Worm (Caenorhabditis elegans) whole organism, L3 larva: ENCODE measurements around the gene pph-6.
"Not testable (repeated sequence)": the region's sequence is repeated elsewhere in the genome, so short reads cannot be mapped to it uniquely, and the experiment has no call there.

Source experiments
- R02D3.7 ChIP-seq: fragments of 150-350 bp; optimal IDR thresholded peaks from 2 replicates; lab custom pipeline; 2014; ENCODE audit warnings: missing biosample characterization, missing genetic modification characterization
- ZK546.5 ChIP-seq: sonication (generic microtip); optimal IDR thresholded peaks from 2 replicates; lab custom pipeline; 2017; ENCODE audit warnings: missing biosample characterization, missing genetic modification characterization
- aly-2 ChIP-seq: fragments of 150-350 bp; optimal IDR thresholded peaks from 2 replicates; lab custom pipeline; 2014; ENCODE audit warnings: missing biosample characterization, missing genetic modification characterization
- ama-1 ChIP-seq: fragments of 150-350 bp; optimal IDR thresholded peaks from 2 replicates; lab custom pipeline; 2018
- ceh-16 ChIP-seq: sonication (generic microtip); optimal IDR thresholded peaks from 2 replicates; lab custom pipeline; 2017; ENCODE audit warnings: missing biosample characterization, missing genetic modification characterization
- ceh-28 ChIP-seq: fragments of 150-350 bp; optimal IDR thresholded peaks from 2 replicates; lab custom pipeline; 2014; ENCODE audit warnings: missing biosample characterization, missing genetic modification reagents, missing genetic modification characterization
- ceh-82 ChIP-seq: fragments of 150-350 bp; optimal IDR thresholded peaks from 2 replicates; lab custom pipeline; 2014; ENCODE audit warnings: missing biosample characterization, missing genetic modification characterization
- ceh-9 ChIP-seq: sonication (generic microtip); optimal IDR thresholded peaks from 2 replicates; lab custom pipeline; 2018; ENCODE audit warnings: missing biosample characterization, missing genetic modification characterization
- egl-27 ChIP-seq: sonication (generic microtip); optimal IDR thresholded peaks from 4 replicates; lab custom pipeline; 2017; ENCODE audit warnings: missing biosample characterization, missing genetic modification reagents, missing genetic modification characterization
- elt-3 ChIP-seq, 3 experiments: fragments of 150-350 bp in 1 of 3; sonication (generic microtip) in 2 of 3; optimal IDR thresholded peaks; 2 replicates in 2 of 3; 4 replicates in 1 of 3; lab custom pipeline; 2014 to 2017; ENCODE audit warnings: missing biosample characterization in 3 of 3, missing genetic modification characterization in 3 of 3
- eor-1 ChIP-seq, 2 experiments: fragments of 150-350 bp; optimal IDR thresholded peaks; 2 replicates each; lab custom pipeline; 2014 to 2018; ENCODE audit warnings: missing biosample characterization in 2 of 2, missing genetic modification characterization in 2 of 2
- fkh-10 ChIP-seq: sonication (generic microtip); optimal IDR thresholded peaks from 2 replicates; lab custom pipeline; 2017; ENCODE audit warnings: missing biosample characterization, missing genetic modification reagents, missing genetic modification characterization
- fkh-2 ChIP-seq: fragments of 150-350 bp; optimal IDR thresholded peaks from 2 replicates; lab custom pipeline; 2014; ENCODE audit warnings: missing biosample characterization, missing genetic modification reagents, missing genetic modification characterization
- fos-1 ChIP-seq: fragments of 150-350 bp; optimal IDR thresholded peaks from 2 replicates; lab custom pipeline; 2014; ENCODE audit warnings: missing biosample characterization, missing genetic modification characterization
- jun-1 ChIP-seq: fragments of 150-350 bp; optimal IDR thresholded peaks from 2 replicates; lab custom pipeline; 2014; ENCODE audit warnings: missing biosample characterization, missing genetic modification reagents, missing genetic modification characterization
- lin-15B ChIP-seq: fragments of 150-350 bp; optimal IDR thresholded peaks from 2 replicates; lab custom pipeline; 2014; ENCODE audit warnings: missing biosample characterization, missing genetic modification characterization
- lin-39 ChIP-seq: fragments of 150-350 bp; optimal IDR thresholded peaks from 2 replicates; lab custom pipeline; 2018; ENCODE audit warnings: missing biosample characterization, missing genetic modification reagents, missing genetic modification characterization
- lsy-12 ChIP-seq: sonication (generic microtip); optimal IDR thresholded peaks from 2 replicates; lab custom pipeline; 2016; ENCODE audit warnings: mild to moderate bottlenecking, missing genetic modification characterization, missing compliant biosample characterization
- mdl-1 ChIP-seq: fragments of 150-350 bp; optimal IDR thresholded peaks from 2 replicates; lab custom pipeline; 2014; ENCODE audit warnings: missing biosample characterization, missing genetic modification characterization
- mml-1 ChIP-seq: fragments of 150-350 bp; sonication (generic microtip); optimal IDR thresholded peaks from 3 replicates; lab custom pipeline; 2014; ENCODE audit warnings: missing biosample characterization, missing genetic modification characterization
- nfya-1 ChIP-seq: sonication (generic microtip); optimal IDR thresholded peaks from 2 replicates; lab custom pipeline; 2017; ENCODE audit warnings: missing genetic modification characterization, mild to moderate bottlenecking, missing compliant biosample characterization, antibody characterized with exemption, moderate library complexity; ENCODE audit not compliant: insufficient read depth
- nhr-11 ChIP-seq: fragments of 150-350 bp; optimal IDR thresholded peaks from 2 replicates; lab custom pipeline; 2014; ENCODE audit warnings: missing biosample characterization, missing genetic modification characterization
- nhr-12 ChIP-seq: fragments of 150-350 bp; optimal IDR thresholded peaks from 2 replicates; lab custom pipeline; 2014; ENCODE audit warnings: missing biosample characterization, missing genetic modification characterization
- nhr-23 ChIP-seq: fragments of 150-350 bp; optimal IDR thresholded peaks from 2 replicates; lab custom pipeline; 2014; ENCODE audit warnings: missing biosample characterization, missing genetic modification reagents, missing genetic modification characterization
- nhr-237 ChIP-seq: fragments of 150-350 bp; optimal IDR thresholded peaks from 2 replicates; lab custom pipeline; 2014; ENCODE audit warnings: missing biosample characterization, missing genetic modification characterization
- nhr-25 ChIP-seq: sonication (generic microtip); optimal IDR thresholded peaks from 2 replicates; lab custom pipeline; 2017; ENCODE audit warnings: missing biosample characterization, missing genetic modification characterization
- nhr-28 ChIP-seq: fragments of 150-350 bp; optimal IDR thresholded peaks from 2 replicates; lab custom pipeline; 2014; ENCODE audit warnings: missing biosample characterization, missing genetic modification characterization
- nhr-43 ChIP-seq: sonication (generic microtip); optimal IDR thresholded peaks from 2 replicates; lab custom pipeline; 2016; ENCODE audit warnings: mild to moderate bottlenecking, missing genetic modification characterization, missing compliant biosample characterization; ENCODE audit not compliant: poor library complexity, severe bottlenecking
- nhr-76 ChIP-seq: fragments of 150-350 bp; sonication (generic microtip); optimal IDR thresholded peaks from 5 replicates; lab custom pipeline; 2014; ENCODE audit warnings: missing biosample characterization, missing genetic modification characterization
- nhr-77 ChIP-seq: fragments of 150-350 bp; optimal IDR thresholded peaks from 2 replicates; lab custom pipeline; 2014; ENCODE audit warnings: missing biosample characterization, missing genetic modification characterization
- pha-4 ChIP-seq: fragments of 150-350 bp; optimal IDR thresholded peaks from 2 replicates; lab custom pipeline; 2014; ENCODE audit warnings: missing biosample characterization, missing genetic modification reagents, missing genetic modification characterization
- pqm-1 ChIP-seq: fragments of 150-350 bp; optimal IDR thresholded peaks from 2 replicates; lab custom pipeline; 2017; ENCODE audit warnings: missing biosample characterization, missing genetic modification characterization, inconsistent platforms
- sea-2 ChIP-seq: fragments of 150-350 bp; sonication (generic microtip); optimal IDR thresholded peaks from 4 replicates; lab custom pipeline; 2014; ENCODE audit warnings: missing biosample characterization, missing genetic modification reagents, missing genetic modification characterization
- skn-1 ChIP-seq: fragments of 150-350 bp; optimal IDR thresholded peaks from 2 replicates; lab custom pipeline; 2014; ENCODE audit warnings: missing biosample characterization, missing genetic modification characterization
- snpc-4 ChIP-seq: fragments of 150-350 bp; optimal IDR thresholded peaks from 2 replicates; lab custom pipeline; 2014; ENCODE audit warnings: missing biosample characterization, missing genetic modification characterization
- tbx-2 ChIP-seq: sonication (generic microtip); optimal IDR thresholded peaks from 2 replicates; lab custom pipeline; 2016; ENCODE audit warnings: mild to moderate bottlenecking, missing genetic modification characterization, missing compliant biosample characterization
- unc-62 ChIP-seq: fragments of 150-350 bp; sonication (generic microtip); optimal IDR thresholded peaks from 4 replicates; lab custom pipeline; 2014; ENCODE audit warnings: missing biosample characterization, missing genetic modification reagents, missing genetic modification characterization
- zag-1 ChIP-seq: fragments of 150-350 bp; optimal IDR thresholded peaks from 2 replicates; lab custom pipeline; 2014; ENCODE audit warnings: missing biosample characterization, missing genetic modification characterization
- ztf-11 ChIP-seq: fragments of 150-350 bp; optimal IDR thresholded peaks from 2 replicates; lab custom pipeline; 2014; ENCODE audit warnings: missing biosample characterization, missing genetic modification characterization
- ztf-4 ChIP-seq: fragments of 150-350 bp; optimal IDR thresholded peaks from 2 replicates; lab custom pipeline; 2014; ENCODE audit warnings: missing biosample characterization, missing genetic modification characterization

pph-6 gene

DNA sequence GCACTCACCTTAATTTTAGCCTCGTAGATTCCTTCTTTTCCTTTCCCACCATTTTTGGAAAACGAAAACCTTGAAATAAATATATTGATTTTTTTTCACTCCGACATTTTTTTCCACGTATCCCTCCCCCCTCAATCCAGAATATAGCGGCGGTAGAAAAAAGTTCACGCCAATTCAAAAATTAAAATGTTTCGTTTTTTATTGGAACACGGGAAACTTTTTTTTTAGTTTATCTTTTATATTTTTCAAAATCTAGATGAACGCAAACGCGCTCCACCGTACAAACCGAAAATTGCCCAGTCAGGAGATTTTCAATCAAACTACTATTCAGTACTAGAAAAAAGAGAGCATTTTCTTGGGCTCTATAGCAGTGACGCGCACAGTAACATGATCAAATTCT lies 17.4 kb upstream of the pph-6 start, which contains the start of gene spe-41:
spe-41 (minus strand) TSS at position 72 of the 400 bp plus-strand sequence.
- TF ChIP-seq elt-3 (tag; optimal IDR thresholded peaks at IDR 0.05; lab: Kevin White, UChicago) (no peak), nhr-76 (tag; lab: Kevin White, UChicago) (no peak), snpc-4 (tag; lab: Kevin White, UChicago) (no peak), eor-1 (tag; optimal IDR thresholded peaks at IDR 0.05; lab: Kevin White, UChicago) (no peak), ceh-16 (tag; lab: Kevin White, UChicago) (no peak), nhr-237 (tag; lab: Kevin White, UChicago) (no peak), aly-2 (tag; lab: Kevin White, UChicago) (no peak), nhr-23 (no peak), nhr-77 (no peak), lin-39 (no peak), nhr-43 (tag; lab: Kevin White, UChicago) (no peak), unc-62 (GFP tag; lab: Kevin White, UChicago) (no peak), sea-2 (GFP tag; lab: Kevin White, UChicago) (no peak), mdl-1 (tag; lab: Kevin White, UChicago) (no peak)
- TF ChIP-seq, all 47 proteins: peak for 0

DNA sequence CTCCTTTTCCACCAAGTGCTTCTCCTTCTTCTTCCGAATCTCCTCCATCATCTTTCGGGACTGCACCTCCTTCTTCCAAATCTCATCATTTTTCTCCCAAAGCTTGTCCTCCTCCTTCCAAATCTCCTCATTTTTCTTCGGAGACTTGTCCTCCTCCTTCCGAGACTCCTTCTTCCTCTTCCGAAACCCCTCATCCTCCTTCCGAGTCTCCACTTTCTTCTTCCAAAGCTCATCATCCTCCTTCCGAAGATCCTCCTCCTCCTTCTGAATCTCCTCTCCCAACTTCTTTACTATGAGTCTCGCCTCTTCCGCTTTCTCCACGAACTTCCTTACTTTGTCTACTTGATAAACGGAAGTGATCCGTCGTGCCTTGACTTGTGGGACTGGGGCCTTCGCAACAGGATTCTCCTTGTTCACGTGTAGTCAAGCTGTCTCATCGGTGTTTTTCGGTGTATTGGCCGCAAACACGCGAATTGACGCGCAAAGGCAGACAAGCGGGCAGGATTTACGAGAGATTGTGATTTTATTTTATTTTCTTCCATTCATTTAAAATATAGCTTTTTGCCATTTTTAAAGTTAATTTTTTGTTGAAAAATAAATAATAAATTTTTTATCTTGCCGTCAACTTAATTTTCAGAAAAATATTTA lies 8.8 kb upstream of the pph-6 start, which contains the start of the genes K01A11.3 and C34C12.12:
K01A11.3 (minus strand) TSS at position 51 of the 648 bp plus-strand sequence.
C34C12.12 (plus strand) TSS at position 632 of the 648 bp plus-strand sequence.
- TF ChIP-seq nhr-11 (tag; lab: Kevin White, UChicago), result no peak
- no peak for TF ChIP-seq pqm-1 (tag; lab: Kevin White, UChicago)
- TF ChIP-seq ztf-4 (tag; lab: Kevin White, UChicago), result no peak
- no peak for TF ChIP-seq ceh-28 (tag; lab: Kevin White, UChicago)
- TF ChIP-seq lin-15B (tag; lab: Kevin White, UChicago), result peak; percentile 5
- no peak for TF ChIP-seq ztf-11 (tag; lab: Kevin White, UChicago)

DNA sequence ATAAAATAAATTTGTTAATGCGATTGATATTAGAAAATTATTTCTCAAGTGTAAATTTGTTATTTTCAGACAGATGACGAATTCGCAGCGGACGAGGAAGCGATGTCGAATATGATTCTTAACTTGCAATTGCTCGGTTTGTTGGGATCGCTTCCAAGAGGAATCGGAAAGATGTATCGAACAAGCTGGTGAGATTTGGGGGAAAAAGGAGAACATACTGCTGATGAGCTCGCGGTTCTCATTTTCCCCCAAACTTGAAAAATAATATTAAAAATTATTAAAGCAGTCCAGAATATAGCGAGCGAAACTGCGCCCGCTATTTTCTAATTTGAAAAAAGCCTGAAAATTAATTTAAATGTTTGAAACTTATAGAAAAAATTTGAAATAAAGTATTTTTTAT lies 8.0 kb upstream of the pph-6 start, which contains the start of gene C34C12.2:
C34C12.2 (plus strand) TSS at position 301 of the 400 bp plus-strand sequence.
- not testable (repeated sequence) for TF ChIP-seq nhr-25, nhr-237, pqm-1 (tag; lab: Kevin White, UChicago)

DNA sequence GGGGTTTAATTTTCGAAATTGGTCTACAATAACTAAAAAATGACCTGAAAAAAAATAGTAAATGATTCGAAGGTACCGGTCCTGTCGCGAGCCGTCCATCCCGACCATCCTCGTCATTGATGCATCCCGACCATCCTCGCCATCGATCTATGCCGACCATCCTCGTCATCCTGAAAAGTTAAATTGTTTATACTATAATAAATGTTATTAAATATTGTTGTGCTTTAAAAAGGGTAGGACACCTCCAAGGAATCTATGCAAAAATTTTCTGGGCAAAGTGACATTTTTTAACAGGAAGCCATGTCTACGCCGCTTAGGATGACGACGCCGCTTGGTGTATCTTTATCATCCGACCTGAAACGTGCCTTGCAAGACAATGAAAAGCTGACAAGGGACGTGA lies 7.5 kb upstream of the pph-6 start, which contains the start of gene C34C12.1:
C34C12.1 (plus strand) TSS at position 301 of the 400 bp plus-strand sequence.
- TF ChIP-seq ZK546.5; nhr-43 (tag; lab: Kevin White, UChicago); unc-62 (GFP tag; lab: Kevin White, UChicago): not testable (repeated sequence)

DNA sequence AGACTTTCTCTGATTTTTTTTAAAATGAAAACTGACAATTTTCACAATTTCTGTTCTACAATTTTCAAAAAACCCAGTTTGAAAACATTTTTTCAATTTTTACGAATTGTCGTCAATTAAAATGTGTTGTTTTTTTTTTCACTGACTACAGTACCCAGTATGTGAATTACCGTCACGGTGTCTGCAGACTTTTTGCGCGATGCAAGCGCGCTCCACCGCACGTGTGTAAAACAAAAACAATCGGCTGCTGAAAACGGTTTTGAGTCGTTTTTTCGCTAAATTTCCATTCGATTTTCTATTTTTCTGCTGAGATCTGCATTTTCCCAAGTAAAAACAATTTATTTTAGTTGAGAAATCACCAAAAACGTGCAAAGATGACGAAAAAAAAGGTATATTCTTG lies 5.3 kb upstream of the pph-6 start:
- TF ChIP-seq fkh-2 (tag; lab: Kevin White, UChicago) (peak; percentile 48), skn-1 (tag; lab: Kevin White, UChicago) (peak; percentile 93), ztf-11 (tag; lab: Kevin White, UChicago) (no peak), unc-62 (GFP tag; lab: Kevin White, UChicago) (peak; percentile 89), snpc-4 (tag; lab: Kevin White, UChicago) (peak; percentile 91), pha-4 (tag; lab: Kevin White, UChicago) (peak; percentile 99), fkh-10 (peak; percentile 90), nhr-25 (tag; lab: Kevin White, UChicago) (peak; percentile 99), egl-27 (tag; lab: Kevin White, UChicago) (peak; percentile 79), nhr-237 (tag; lab: Kevin White, UChicago) (peak; percentile 28), pqm-1 (tag; lab: Kevin White, UChicago) (peak; percentile 90), nhr-12 (tag; lab: Kevin White, UChicago) (no peak), nhr-76 (tag; lab: Kevin White, UChicago) (peak; percentile 83), nhr-11 (tag; lab: Kevin White, UChicago) (peak; percentile 92), tbx-2 (peak; percentile 95), nhr-28 (tag; lab: Kevin White, UChicago) (peak; percentile 74), lsy-12 (peak; percentile 99), jun-1 (tag; lab: Kevin White, UChicago) (peak; percentile 96), ceh-82 (tag; lab: Kevin White, UChicago) (peak; percentile 92), nfya-1 (tag; lab: Kevin White, UChicago) (peak; percentile 99), R02D3.7 (peak; percentile 96), mdl-1 (tag; lab: Kevin White, UChicago) (peak; percentile 57), mml-1 (tag; lab: Kevin White, UChicago) (no peak), ama-1 (peak; percentile 78), ceh-28 (tag; lab: Kevin White, UChicago) (peak; percentile 90), nhr-23 (peak; percentile 99), eor-1 (tag; optimal IDR thresholded peaks at IDR 0.05; lab: Kevin White, UChicago) (no peak), ZK546.5 (peak; percentile 65), ceh-9 (tag; lab: Kevin White, UChicago) (no peak), zag-1 (peak; percentile 80), lin-39 (peak; percentile 94), fos-1 (tag; lab: Kevin White, UChicago) (peak; percentile 77)
